Worm (Caenorhabditis elegans) whole organism, mixed stage, embryonic: ENCODE data around the gene mrps-28.

Experiments used
- blmp-1 ChIP-seq: fragments of 150-350 bp; optimal IDR thresholded peaks from 2 replicates; lab custom pipeline; 2014; ENCODE audit warnings: missing biosample characterization, missing genetic modification characterization
- ceh-39 ChIP-seq: fragments of 150-350 bp; optimal IDR thresholded peaks from 2 replicates; lab custom pipeline; 2014; ENCODE audit warnings: missing biosample characterization, missing genetic modification characterization
- ceh-43 ChIP-seq: fragments of 200-800 bp; sonication (Bioruptor generic); optimal IDR thresholded peaks from 2 replicates; lab custom pipeline; 2018; ENCODE audit warnings: mild to moderate bottlenecking, missing genetic modification characterization, moderate library complexity, missing compliant biosample characterization
- ceh-83 ChIP-seq: fragments of 200-800 bp; sonication (Bioruptor generic); optimal IDR thresholded peaks from 2 replicates; lab custom pipeline; 2018; ENCODE audit warnings: mild to moderate bottlenecking, missing genetic modification characterization, missing compliant biosample characterization
- ces-1 ChIP-seq: fragments of 150-350 bp; optimal IDR thresholded peaks from 2 replicates; lab custom pipeline; 2014; ENCODE audit warnings: missing biosample characterization, missing genetic modification reagents, missing genetic modification characterization
- cnd-1 ChIP-seq: fragments of 200-800 bp; sonication (Bioruptor generic); optimal IDR thresholded peaks from 2 replicates; lab custom pipeline; 2018; ENCODE audit warnings: mild to moderate bottlenecking, missing genetic modification characterization, missing compliant biosample characterization
- drap-1 ChIP-seq: fragments of 200-800 bp; sonication (Bioruptor generic); optimal IDR thresholded peaks from 3 replicates; lab custom pipeline; 2018; ENCODE audit warnings: mild to moderate bottlenecking, missing genetic modification characterization, missing compliant biosample characterization
- elt-1 ChIP-seq: sonication (generic microtip); optimal IDR thresholded peaks from 2 replicates; lab custom pipeline; 2017; ENCODE audit warnings: missing genetic modification characterization, mild to moderate bottlenecking, missing compliant biosample characterization, antibody characterized with exemption, moderate library complexity, borderline replicate concordance; ENCODE audit not compliant: insufficient read depth
- flh-1 ChIP-seq: fragments of 200-800 bp; sonication (Bioruptor generic); optimal IDR thresholded peaks from 2 replicates; lab custom pipeline; 2018; ENCODE audit warnings: mild to moderate bottlenecking, missing genetic modification characterization, moderate library complexity, missing compliant biosample characterization
- ham-2 ChIP-seq: fragments of 200-800 bp; sonication (Bioruptor generic); optimal IDR thresholded peaks from 2 replicates; lab custom pipeline; 2018; ENCODE audit warnings: mild to moderate bottlenecking, missing genetic modification characterization, missing compliant biosample characterization
- hlh-1 ChIP-seq: fragments of 150-350 bp; optimal IDR thresholded peaks from 2 replicates; lab custom pipeline; 2014; ENCODE audit warnings: missing biosample characterization, missing genetic modification reagents, missing genetic modification characterization
- lin-13 ChIP-seq: fragments of 150-350 bp; optimal IDR thresholded peaks from 2 replicates; lab custom pipeline; 2014; ENCODE audit warnings: missing biosample characterization, missing genetic modification characterization
- lin-32 ChIP-seq: fragments of 200-800 bp; sonication (Bioruptor generic); optimal IDR thresholded peaks from 2 replicates; lab custom pipeline; 2018; ENCODE audit warnings: mild to moderate bottlenecking, missing genetic modification characterization, missing compliant biosample characterization
- lsy-2 ChIP-seq: fragments of 150-350 bp; optimal IDR thresholded peaks from 2 replicates; lab custom pipeline; 2014; ENCODE audit warnings: missing biosample characterization, missing genetic modification characterization
- mab-5 ChIP-seq: fragments of 150-350 bp; optimal IDR thresholded peaks from 2 replicates; lab custom pipeline; 2014; ENCODE audit warnings: missing biosample characterization, missing genetic modification characterization
- mls-2 ChIP-seq: sonication (generic microtip); optimal IDR thresholded peaks from 2 replicates; lab custom pipeline; 2016; ENCODE audit warnings: mild to moderate bottlenecking, missing genetic modification characterization, moderate library complexity, missing compliant biosample characterization
- nhr-2 ChIP-seq: fragments of 150-350 bp; optimal IDR thresholded peaks from 2 replicates; lab custom pipeline; 2014; ENCODE audit warnings: missing biosample characterization, missing genetic modification characterization
- nhr-237 ChIP-seq: fragments of 150-350 bp; optimal IDR thresholded peaks from 2 replicates; lab custom pipeline; 2014; ENCODE audit warnings: missing biosample characterization, missing genetic modification characterization
- nhr-28 ChIP-seq: fragments of 150-350 bp; optimal IDR thresholded peaks from 2 replicates; lab custom pipeline; 2014; ENCODE audit warnings: missing biosample characterization, missing genetic modification characterization
- pha-4 ChIP-seq: fragments of 150-350 bp; optimal IDR thresholded peaks from 2 replicates; lab custom pipeline; 2018; ENCODE audit warnings: missing biosample characterization, missing genetic modification reagents, missing genetic modification characterization
- sem-2 ChIP-seq: fragments of 200-800 bp; sonication (Bioruptor generic); optimal IDR thresholded peaks from 2 replicates; lab custom pipeline; 2018; ENCODE audit warnings: mild to moderate bottlenecking, missing genetic modification characterization, missing compliant biosample characterization
- sptf-1 ChIP-seq: sonication (generic microtip); optimal IDR thresholded peaks from 2 replicates; lab custom pipeline; 2017; ENCODE audit warnings: mild to moderate bottlenecking, missing genetic modification characterization, moderate library complexity, missing compliant biosample characterization
- unc-120 ChIP-seq: sonication (generic microtip); optimal IDR thresholded peaks from 2 replicates; lab custom pipeline; 2017; ENCODE audit warnings: missing genetic modification characterization, missing compliant biosample characterization; ENCODE audit not compliant: poor library complexity, severe bottlenecking
- zip-8 ChIP-seq: fragments of 150-350 bp; optimal IDR thresholded peaks from 2 replicates; lab custom pipeline; 2014; ENCODE audit warnings: missing biosample characterization, missing genetic modification characterization
- ztf-11 ChIP-seq: fragments of 150-350 bp; optimal IDR thresholded peaks from 2 replicates; lab custom pipeline; 2014; ENCODE audit warnings: missing biosample characterization, missing genetic modification characterization

mrps-28 gene

DNA sequence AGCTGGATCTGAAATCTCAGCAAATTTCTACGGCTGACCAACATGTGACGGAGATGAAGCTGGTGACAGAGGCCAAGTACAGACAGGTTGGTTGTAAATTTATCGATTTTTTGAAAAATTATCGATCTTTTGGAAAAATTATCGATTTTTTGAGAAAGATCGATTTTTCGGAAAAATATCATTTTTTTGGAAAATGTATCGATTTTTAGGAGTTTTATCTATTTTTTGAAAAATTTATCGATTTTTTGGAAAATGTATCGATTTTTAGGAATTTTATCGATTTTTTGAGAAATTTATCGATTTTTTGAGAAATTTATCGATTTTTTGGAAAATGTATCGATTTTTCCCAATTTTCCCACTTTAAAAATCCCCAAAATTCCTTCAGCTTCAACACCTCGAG, 14.1 kb upstream of the mrps-28 start:
- TF ChIP-seq drap-1 (GFP tag; lab: Kevin White, UChicago) = peak; percentile 67
- no peak for TF ChIP-seq lin-13
- no peak for TF ChIP-seq mab-5 (tag; lab: Kevin White, UChicago)

DNA sequence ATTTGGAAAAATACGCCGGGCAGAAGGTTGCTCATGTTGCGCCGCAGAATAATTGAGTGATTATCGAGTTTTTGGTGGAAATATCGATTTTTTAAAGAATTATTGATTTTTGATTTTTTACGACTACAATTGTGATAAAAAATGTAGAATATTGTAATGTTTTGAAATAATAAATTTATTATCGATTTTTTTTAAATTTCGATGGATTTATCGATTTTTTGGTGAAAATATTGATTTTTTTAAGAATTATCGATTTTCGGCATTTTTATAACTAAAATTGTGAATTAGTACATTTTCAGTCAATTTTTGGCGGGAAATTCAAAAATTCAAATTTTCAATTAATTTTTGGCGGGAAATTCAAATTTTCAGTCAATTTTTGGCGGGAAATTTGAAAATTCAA, 13.5 kb upstream of the mrps-28 start:
- peak; percentile 22 for TF ChIP-seq mls-2 (tag; lab: Kevin White, UChicago)
- no peak for TF ChIP-seq ceh-43 (GFP tag; lab: Kevin White, UChicago)
- TF ChIP-seq, all 35 proteins: peak for 1

DNA sequence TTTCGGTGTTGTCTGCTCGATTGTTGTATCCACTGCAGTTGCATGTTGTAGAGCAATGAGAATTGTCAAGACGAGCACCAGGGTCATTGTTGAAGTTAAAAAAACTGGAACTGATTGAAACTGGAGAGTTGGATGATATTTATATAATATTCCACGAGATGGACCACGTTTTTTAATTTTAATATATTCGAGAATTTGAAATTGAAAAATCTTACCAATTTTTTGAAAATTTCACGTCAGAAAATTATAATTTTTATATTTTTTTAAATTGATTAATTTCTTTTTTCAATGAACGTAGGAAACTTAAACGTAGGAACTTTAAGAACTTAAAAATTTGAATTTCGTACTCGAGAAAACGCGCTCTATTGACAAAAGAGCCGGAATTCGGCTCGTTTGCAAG, 11.5 kb upstream of the mrps-28 start, which contains the start of gene Y43F8C.5:
Gene Y43F8C.5, minus strand, starts transcription at position 101 of the 400 bp plus-strand sequence.
- TF ChIP-seq unc-120 (no peak), pha-4 (tag; lab: Kevin White, UChicago) (no peak), ceh-43 (GFP tag; lab: Kevin White, UChicago) (no peak), nhr-28 (tag; lab: Kevin White, UChicago) (no peak), cnd-1 (tag; lab: Kevin White, UChicago) (no peak), lin-13 (no peak), sptf-1 (tag; lab: Kevin White, UChicago) (no peak)

DNA sequence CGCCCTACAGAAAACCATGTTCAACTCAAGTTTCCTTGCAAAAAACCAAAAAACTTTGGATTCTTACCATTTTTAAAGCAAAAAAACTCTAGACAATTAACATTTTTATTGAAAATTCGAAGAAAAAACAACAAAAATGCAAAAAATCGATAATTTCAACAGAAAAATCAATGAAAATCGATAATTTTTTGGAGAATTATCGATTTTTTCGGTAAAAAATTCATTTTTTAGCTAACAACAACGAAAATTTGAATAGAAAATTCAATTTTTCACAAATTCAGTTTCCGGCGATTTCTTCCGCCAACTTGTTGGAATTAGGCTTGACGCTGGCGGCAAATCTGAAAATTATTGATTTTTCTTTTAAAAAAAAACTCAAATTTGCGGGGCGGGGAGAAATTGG, 11.1 kb upstream of the mrps-28 start:
- TF ChIP-seq unc-120 = no peak
- TF ChIP-seq hlh-1 (tag; lab: Kevin White, UChicago) = no peak
- TF ChIP-seq sem-2 (GFP tag; lab: Kevin White, UChicago) = no peak
- no peak for TF ChIP-seq nhr-2 (tag; lab: Kevin White, UChicago)
- TF ChIP-seq ces-1 = no peak
- TF ChIP-seq lin-32 (GFP tag; lab: Kevin White, UChicago) = no peak
- TF ChIP-seq sptf-1 (tag; lab: Kevin White, UChicago) = no peak
- no peak for TF ChIP-seq zip-8 (tag; lab: Kevin White, UChicago)
- no peak for TF ChIP-seq mab-5 (tag; lab: Kevin White, UChicago)
- TF ChIP-seq flh-1 (GFP tag; lab: Kevin White, UChicago) = no peak
- TF ChIP-seq ceh-39 (tag; lab: Kevin White, UChicago) = no peak
- no peak for TF ChIP-seq mls-2 (tag; lab: Kevin White, UChicago)
- no peak for TF ChIP-seq blmp-1 (tag; lab: Kevin White, UChicago)
- TF ChIP-seq lsy-2 (tag; lab: Kevin White, UChicago) = no peak
- no peak for TF ChIP-seq ztf-11
- TF ChIP-seq lin-13 = no peak

DNA sequence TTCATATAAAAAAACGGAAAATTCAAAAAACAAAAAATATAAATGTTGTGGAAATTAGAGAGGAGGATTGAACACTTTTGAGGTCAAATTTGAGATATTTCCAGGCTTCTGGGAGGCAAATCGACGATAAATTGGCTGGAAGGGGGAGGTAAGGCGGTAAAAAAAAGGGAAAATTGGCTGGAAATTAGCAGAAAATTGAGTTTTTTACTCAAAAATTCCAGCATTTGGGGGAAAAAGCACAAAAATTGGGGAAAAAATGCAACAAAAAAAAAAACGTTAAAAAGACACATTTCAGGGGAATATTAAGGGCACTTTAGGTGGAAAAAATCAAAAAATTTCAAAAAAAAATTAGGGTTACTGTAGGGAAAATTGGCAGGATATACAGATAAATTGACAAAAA, 9.8 kb upstream of the mrps-28 start:
- TF ChIP-seq pha-4 (tag; lab: Kevin White, UChicago) (no peak), sptf-1 (tag; lab: Kevin White, UChicago) (peak; percentile 19)

DNA sequence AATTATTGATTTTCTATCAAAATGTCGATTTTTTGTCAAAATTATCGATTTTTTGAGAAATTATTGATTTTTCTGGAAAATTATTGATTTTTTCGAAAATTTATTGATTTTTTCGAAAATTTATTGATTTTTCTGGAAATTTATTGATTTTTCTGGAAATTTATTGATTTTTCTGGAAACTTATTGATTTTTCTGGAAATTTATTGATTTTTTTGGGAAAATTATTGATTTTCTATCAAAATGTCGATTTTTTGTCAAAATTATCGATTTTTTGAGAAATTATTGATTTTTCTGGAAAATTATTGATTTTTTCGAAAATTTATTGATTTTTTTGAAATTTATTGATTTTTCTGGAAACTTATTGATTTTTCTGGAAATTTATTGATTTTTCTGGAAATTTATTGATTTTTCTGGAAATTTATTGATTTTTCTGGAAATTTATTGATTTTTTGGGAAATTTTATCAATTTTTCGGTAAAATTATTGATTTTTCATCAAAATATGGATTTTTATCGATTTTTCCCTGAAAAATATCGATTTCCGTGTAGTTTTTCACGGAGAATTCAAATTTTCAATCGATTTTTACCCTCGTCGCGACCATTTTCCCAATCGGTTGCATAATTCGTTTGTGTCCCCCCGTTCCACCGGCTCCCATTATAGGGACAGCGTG, 8.4 kb upstream of the mrps-28 start:
- TF ChIP-seq drap-1 (GFP tag; lab: Kevin White, UChicago) = peak; percentile 14

DNA sequence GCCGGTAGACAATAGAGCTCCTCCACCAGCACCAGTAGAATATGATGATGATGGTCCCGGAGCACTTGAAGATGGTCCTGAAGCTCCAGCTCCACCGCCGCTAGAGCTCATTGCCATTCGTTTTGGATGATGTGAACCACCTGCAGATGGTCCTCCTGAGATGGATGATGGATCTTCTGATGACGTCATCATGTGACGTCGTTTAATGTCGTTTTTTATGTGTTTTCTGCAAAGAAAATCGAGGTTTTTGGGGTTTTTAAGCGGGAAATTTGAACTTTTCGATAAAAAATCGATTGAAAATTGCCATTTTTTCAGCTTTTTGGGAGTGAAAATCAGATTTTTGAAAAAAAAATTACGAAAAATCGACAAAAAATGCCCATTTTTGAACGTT, 7.8 kb upstream of the mrps-28 start:
- TF ChIP-seq zip-8 (tag; lab: Kevin White, UChicago) (peak; percentile 93), elt-1 (tag; lab: Kevin White, UChicago) (no peak)

DNA sequence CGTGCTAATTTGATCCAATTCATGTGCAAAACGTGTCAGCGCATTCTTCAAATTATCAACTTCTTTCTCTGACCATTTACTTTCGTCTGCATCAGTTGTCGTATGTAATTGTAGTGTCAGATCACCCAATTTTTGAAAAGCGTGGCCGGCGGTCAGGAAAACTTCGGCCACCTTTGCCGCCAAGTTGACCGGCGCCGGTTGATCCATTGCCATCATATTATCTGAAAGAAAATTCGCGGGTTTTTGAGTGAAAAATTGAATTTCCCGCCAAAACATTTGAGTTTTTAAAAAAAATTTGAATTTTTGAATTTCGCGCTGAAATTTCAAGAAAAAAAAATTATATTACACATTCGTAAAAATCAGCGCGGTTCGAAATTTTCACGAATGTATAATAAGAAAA, 6.1 kb upstream of the mrps-28 start:
- TF ChIP-seq sptf-1 (tag; lab: Kevin White, UChicago) = no peak
- TF ChIP-seq nhr-2 (tag; lab: Kevin White, UChicago) = no peak
- no peak for TF ChIP-seq blmp-1 (tag; lab: Kevin White, UChicago)
- TF ChIP-seq ceh-43 (GFP tag; lab: Kevin White, UChicago) = no peak

DNA sequence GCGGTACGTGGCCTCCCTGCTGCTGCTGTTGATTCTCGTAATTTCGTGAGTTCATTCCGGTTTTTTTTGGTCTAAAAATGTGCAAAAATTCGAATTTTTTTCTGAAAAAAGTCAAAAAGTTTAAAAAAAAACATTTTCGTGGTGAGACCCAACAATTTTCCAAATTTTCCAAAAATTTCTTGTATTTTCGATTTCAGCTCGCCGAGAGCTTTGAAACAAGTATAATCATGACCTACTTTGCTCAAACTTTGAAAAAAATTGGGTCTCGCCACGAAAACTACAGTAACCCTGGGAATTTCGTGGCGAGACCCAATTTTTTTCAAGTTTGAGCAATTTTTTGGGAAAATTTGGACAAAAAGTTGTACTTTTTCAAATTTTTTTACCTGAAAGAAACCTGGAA, 3.2 kb upstream of the mrps-28 start, which contains the start of gene Y43F8C.6:
Gene Y43F8C.6, minus strand, starts transcription at position 101 of the 400 bp plus-strand sequence.
- TF ChIP-seq ces-1 (no peak), flh-1 (GFP tag; lab: Kevin White, UChicago) (no peak), mls-2 (tag; lab: Kevin White, UChicago) (no peak), nhr-237 (tag; lab: Kevin White, UChicago) (no peak), hlh-1 (tag; lab: Kevin White, UChicago) (no peak), pha-4 (tag; lab: Kevin White, UChicago) (no peak), lin-32 (GFP tag; lab: Kevin White, UChicago) (no peak), ceh-83 (GFP tag; lab: Kevin White, UChicago) (no peak), unc-120 (no peak), ztf-11 (no peak), ham-2 (GFP tag; lab: Kevin White, UChicago) (no peak)
